Worm (Caenorhabditis elegans) whole organism, L3 larva: ENCODE data around the gene vab-3.

Source experiments
- R02D3.7 ChIP-seq: fragments of 150-350 bp; optimal IDR thresholded peaks from 2 replicates; lab custom pipeline; 2014; ENCODE audit warnings: missing biosample characterization, missing genetic modification characterization
- ama-1 ChIP-seq: fragments of 150-350 bp; optimal IDR thresholded peaks from 2 replicates; lab custom pipeline; 2018
- ceh-82 ChIP-seq: fragments of 150-350 bp; optimal IDR thresholded peaks from 2 replicates; lab custom pipeline; 2014; ENCODE audit warnings: missing biosample characterization, missing genetic modification characterization
- ceh-9 ChIP-seq: sonication (generic microtip); optimal IDR thresholded peaks from 2 replicates; lab custom pipeline; 2018; ENCODE audit warnings: missing biosample characterization, missing genetic modification characterization
- egl-27 ChIP-seq: sonication (generic microtip); optimal IDR thresholded peaks from 4 replicates; lab custom pipeline; 2017; ENCODE audit warnings: missing biosample characterization, missing genetic modification reagents, missing genetic modification characterization
- elt-1 ChIP-seq: fragments of 150-350 bp; optimal IDR thresholded peaks from 2 replicates; lab custom pipeline; 2014; ENCODE audit warnings: missing biosample characterization, missing genetic modification characterization
- elt-2 ChIP-seq: sonication (generic microtip); optimal IDR thresholded peaks from 2 replicates; lab custom pipeline; 2016; ENCODE audit warnings: missing genetic modification reagents, mild to moderate bottlenecking, missing genetic modification characterization, missing compliant biosample characterization
- elt-3 ChIP-seq, 3 experiments: fragments of 150-350 bp in 1 of 3; sonication (generic microtip) in 2 of 3; optimal IDR thresholded peaks; 2 replicates in 2 of 3; 4 replicates in 1 of 3; lab custom pipeline; 2014 to 2017; ENCODE audit warnings: missing biosample characterization in 3 of 3, missing genetic modification characterization in 3 of 3
- eor-1 ChIP-seq, 2 experiments: fragments of 150-350 bp; optimal IDR thresholded peaks; 2 replicates each; lab custom pipeline; 2014 to 2018; ENCODE audit warnings: missing biosample characterization in 2 of 2, missing genetic modification characterization in 2 of 2
- fkh-10 ChIP-seq: sonication (generic microtip); optimal IDR thresholded peaks from 2 replicates; lab custom pipeline; 2017; ENCODE audit warnings: missing biosample characterization, missing genetic modification reagents, missing genetic modification characterization
- fkh-2 ChIP-seq: fragments of 150-350 bp; optimal IDR thresholded peaks from 2 replicates; lab custom pipeline; 2014; ENCODE audit warnings: missing biosample characterization, missing genetic modification reagents, missing genetic modification characterization
- fos-1 ChIP-seq: fragments of 150-350 bp; optimal IDR thresholded peaks from 2 replicates; lab custom pipeline; 2014; ENCODE audit warnings: missing biosample characterization, missing genetic modification characterization
- hmg-11 ChIP-seq: sonication (generic microtip); optimal IDR thresholded peaks from 2 replicates; lab custom pipeline; 2016; ENCODE audit warnings: missing genetic modification characterization, missing compliant biosample characterization
- jun-1 ChIP-seq: fragments of 150-350 bp; optimal IDR thresholded peaks from 2 replicates; lab custom pipeline; 2014; ENCODE audit warnings: missing biosample characterization, missing genetic modification reagents, missing genetic modification characterization
- lin-39 ChIP-seq: fragments of 150-350 bp; optimal IDR thresholded peaks from 2 replicates; lab custom pipeline; 2018; ENCODE audit warnings: missing biosample characterization, missing genetic modification reagents, missing genetic modification characterization
- lsy-12 ChIP-seq: sonication (generic microtip); optimal IDR thresholded peaks from 2 replicates; lab custom pipeline; 2016; ENCODE audit warnings: mild to moderate bottlenecking, missing genetic modification characterization, missing compliant biosample characterization
- mdl-1 ChIP-seq: fragments of 150-350 bp; optimal IDR thresholded peaks from 2 replicates; lab custom pipeline; 2014; ENCODE audit warnings: missing biosample characterization, missing genetic modification characterization
- mml-1 ChIP-seq: fragments of 150-350 bp; sonication (generic microtip); optimal IDR thresholded peaks from 3 replicates; lab custom pipeline; 2014; ENCODE audit warnings: missing biosample characterization, missing genetic modification characterization
- nfya-1 ChIP-seq: sonication (generic microtip); optimal IDR thresholded peaks from 2 replicates; lab custom pipeline; 2017; ENCODE audit warnings: missing genetic modification characterization, mild to moderate bottlenecking, missing compliant biosample characterization, antibody characterized with exemption, moderate library complexity; ENCODE audit not compliant: insufficient read depth
- nhr-23 ChIP-seq: fragments of 150-350 bp; optimal IDR thresholded peaks from 2 replicates; lab custom pipeline; 2014; ENCODE audit warnings: missing biosample characterization, missing genetic modification reagents, missing genetic modification characterization
- nhr-237 ChIP-seq: fragments of 150-350 bp; optimal IDR thresholded peaks from 2 replicates; lab custom pipeline; 2014; ENCODE audit warnings: missing biosample characterization, missing genetic modification characterization
- nhr-28 ChIP-seq: fragments of 150-350 bp; optimal IDR thresholded peaks from 2 replicates; lab custom pipeline; 2014; ENCODE audit warnings: missing biosample characterization, missing genetic modification characterization
- nhr-43 ChIP-seq: sonication (generic microtip); optimal IDR thresholded peaks from 2 replicates; lab custom pipeline; 2016; ENCODE audit warnings: mild to moderate bottlenecking, missing genetic modification characterization, missing compliant biosample characterization; ENCODE audit not compliant: poor library complexity, severe bottlenecking
- nhr-67 ChIP-seq: fragments of 150-350 bp; optimal IDR thresholded peaks from 2 replicates; lab custom pipeline; 2014; ENCODE audit warnings: missing biosample characterization, missing genetic modification characterization
- nhr-76 ChIP-seq: fragments of 150-350 bp; sonication (generic microtip); optimal IDR thresholded peaks from 5 replicates; lab custom pipeline; 2014; ENCODE audit warnings: missing biosample characterization, missing genetic modification characterization
- nhr-77 ChIP-seq: fragments of 150-350 bp; optimal IDR thresholded peaks from 2 replicates; lab custom pipeline; 2014; ENCODE audit warnings: missing biosample characterization, missing genetic modification characterization
- pqm-1 ChIP-seq: fragments of 150-350 bp; optimal IDR thresholded peaks from 2 replicates; lab custom pipeline; 2017; ENCODE audit warnings: missing biosample characterization, missing genetic modification characterization, inconsistent platforms
- snpc-4 ChIP-seq: fragments of 150-350 bp; optimal IDR thresholded peaks from 2 replicates; lab custom pipeline; 2014; ENCODE audit warnings: missing biosample characterization, missing genetic modification characterization
- tbx-2 ChIP-seq: sonication (generic microtip); optimal IDR thresholded peaks from 2 replicates; lab custom pipeline; 2016; ENCODE audit warnings: mild to moderate bottlenecking, missing genetic modification characterization, missing compliant biosample characterization
- unc-39 ChIP-seq: sonication (generic microtip); optimal IDR thresholded peaks from 4 replicates; lab custom pipeline; 2017; ENCODE audit warnings: missing biosample characterization, missing genetic modification characterization
- unc-62 ChIP-seq: fragments of 150-350 bp; sonication (generic microtip); optimal IDR thresholded peaks from 4 replicates; lab custom pipeline; 2014; ENCODE audit warnings: missing biosample characterization, missing genetic modification reagents, missing genetic modification characterization
- ztf-11 ChIP-seq: fragments of 150-350 bp; optimal IDR thresholded peaks from 2 replicates; lab custom pipeline; 2014; ENCODE audit warnings: missing biosample characterization, missing genetic modification characterization
- ztf-4 ChIP-seq: fragments of 150-350 bp; optimal IDR thresholded peaks from 2 replicates; lab custom pipeline; 2014; ENCODE audit warnings: missing biosample characterization, missing genetic modification characterization

The vab-3 gene

ce11 chrX:10482272-10482671 lies 17.4 kb upstream of the vab-3 start:
- TF ChIP-seq unc-62 (GFP tag; lab: Kevin White, UChicago) = no peak

ce11 chrX:10485300-10485755 lies 14.4 kb upstream of the vab-3 start, which contains the start of gene C33D3.3:
Gene C33D3.3, plus strand, starts transcription at chrX:10485350.
- TF ChIP-seq tbx-2 (tag; lab: Kevin White, UChicago) = no peak
- no peak for TF ChIP-seq hmg-11
- no peak for TF ChIP-seq nhr-23 (tag; lab: Kevin White, UChicago)
- TF ChIP-seq fkh-10 (GFP tag; lab: Kevin White, UChicago) = no peak
- no peak for TF ChIP-seq fos-1 (tag; lab: Kevin White, UChicago)
- TF ChIP-seq elt-2 (tag; lab: Kevin White, UChicago) = no peak
- TF ChIP-seq ztf-11 (tag; lab: Kevin White, UChicago) = no peak
- TF ChIP-seq lsy-12 (tag; lab: Kevin White, UChicago) = no peak
- TF ChIP-seq nfya-1 (tag; lab: Kevin White, UChicago) = no peak
- TF ChIP-seq nhr-28 (tag; lab: Kevin White, UChicago) = no peak
- no peak for TF ChIP-seq lin-39 (tag; lab: Kevin White, UChicago)

ce11 chrX:10488763-10489162 lies 10.9 kb upstream of the vab-3 start, which contains the start of gene C33D3.4:
Gene C33D3.4, plus strand, starts transcription at chrX:10489063.
- TF ChIP-seq elt-1 (tag; lab: Kevin White, UChicago) = no peak
- no peak for TF ChIP-seq snpc-4 (tag; lab: Kevin White, UChicago)
- TF ChIP-seq jun-1 (tag; lab: Kevin White, UChicago) = no peak
- TF ChIP-seq elt-2 (tag; lab: Kevin White, UChicago) = no peak
- no peak for TF ChIP-seq ceh-82 (tag; lab: Kevin White, UChicago)
- no peak for TF ChIP-seq mdl-1 (tag; lab: Kevin White, UChicago)
- TF ChIP-seq nhr-28 (tag; lab: Kevin White, UChicago) = no peak

ce11 chrX:10491044-10491443 lies 8.6 kb upstream of the vab-3 start, which contains the start of gene C33D3.5:
Gene C33D3.5, plus strand, starts transcription at chrX:10491344.
- TF ChIP-seq R02D3.7 (no peak), ceh-9 (tag; lab: Kevin White, UChicago) (no peak), mml-1 (tag; lab: Kevin White, UChicago) (no peak), pqm-1 (tag; lab: Kevin White, UChicago) (no peak)
- TF ChIP-seq, all 47 proteins: peak for 0

ce11 chrX:10491875-10492523 lies 7.7 kb upstream of the vab-3 start:
- TF ChIP-seq ceh-82 (tag; lab: Kevin White, UChicago) (no peak), unc-39 (tag; lab: Kevin White, UChicago) (no peak), ama-1 (lab: Kevin White, UChicago) (no peak), nhr-237 (tag; lab: Kevin White, UChicago) (no peak), jun-1 (tag; lab: Kevin White, UChicago) (no peak), elt-1 (tag; lab: Kevin White, UChicago) (no peak), ztf-4 (tag; lab: Kevin White, UChicago) (no peak), mml-1 (tag; lab: Kevin White, UChicago) (no peak), nhr-43 (tag; lab: Kevin White, UChicago) (no peak), nhr-77 (tag; lab: Kevin White, UChicago) (no peak)

ce11 chrX:10503393-10503792 lies 3.7 kb downstream of the vab-3 start:
- TF ChIP-seq fkh-2 (tag; lab: Kevin White, UChicago) (no peak), egl-27 (tag; lab: Kevin White, UChicago) (no peak), nhr-67 (tag; lab: Kevin White, UChicago) (no peak), mdl-1 (tag; lab: Kevin White, UChicago) (no peak), eor-1 (tag; optimal IDR thresholded peaks at IDR 0.05; lab: Kevin White, UChicago) (no peak), nhr-23 (tag; lab: Kevin White, UChicago) (no peak), nhr-76 (tag; lab: Kevin White, UChicago) (no peak), elt-3 (tag; optimal IDR thresholded peaks at IDR 0.05; lab: Kevin White, UChicago) (no peak)
